Fruit fly (Drosophila melanogaster): ENCODE measurements around the gene CG32485.

The CG32485 gene

DNA sequence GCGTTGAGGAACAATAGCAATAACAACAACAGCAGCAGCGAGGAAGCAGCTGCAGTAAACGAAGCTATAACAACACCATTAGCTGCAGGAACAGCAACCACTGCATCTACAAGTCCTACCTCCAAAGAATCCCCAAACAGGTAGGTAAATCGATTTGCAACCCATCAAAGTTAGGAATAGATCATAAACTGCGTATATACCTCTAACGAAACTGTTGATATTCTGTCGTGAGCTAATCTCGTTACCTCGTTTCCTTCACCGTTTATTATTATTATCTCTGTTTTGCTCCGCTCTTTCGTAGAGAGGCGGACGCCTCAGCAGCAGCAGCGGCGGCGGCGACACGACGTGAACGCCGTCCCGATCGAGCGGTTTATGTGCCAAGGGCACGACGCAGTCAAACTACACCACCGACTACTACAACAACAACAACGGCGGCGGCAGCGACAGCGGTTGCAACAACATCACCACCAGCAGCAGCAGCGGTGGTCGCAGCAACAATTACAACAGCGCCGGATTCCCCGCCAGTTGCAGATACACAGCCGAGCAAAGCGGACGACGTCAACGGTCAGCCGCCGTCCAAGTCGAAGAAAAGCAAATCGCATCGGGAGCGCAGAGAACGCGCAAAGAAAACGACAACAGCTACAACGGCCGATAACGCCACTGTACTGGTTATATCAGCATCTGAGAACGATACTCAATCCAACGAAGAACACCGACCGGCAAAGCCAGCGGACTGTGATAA, 12.1 kb upstream of the CG32485 start (continued):
- TF ChIP-seq sc (optimal IDR thresholded peaks at IDR 0.05): no peak
- no peak for TF ChIP-seq sc (GFP tag; optimal IDR thresholded peaks at IDR 0.05)
- no peak for TF ChIP-seq CG18764 (GFP tag; optimal IDR thresholded peaks at IDR 0.05)
- TF ChIP-seq E2f2 (GFP tag; IDR thresholded peaks at IDR 0.05): peak; percentile 25; the same call in 1 of the 2 replicates
- TF ChIP-seq row (GFP tag; IDR thresholded peaks at IDR 0.05): no peak
- TF ChIP-seq CG31441 (GFP tag; IDR thresholded peaks at IDR 0.05): no peak
- TF ChIP-seq lab (GFP tag; optimal IDR thresholded peaks at IDR 0.05): peak; percentile 22
- no peak for TF ChIP-seq Mes4 (GFP tag; optimal IDR thresholded peaks at IDR 0.05)
- TF ChIP-seq CG1603 (tag; optimal IDR thresholded peaks at IDR 0.05): no peak
- no peak for TF ChIP-seq fd64A (GFP tag; optimal IDR thresholded peaks at IDR 0.05)
- TF ChIP-seq CG4707 (GFP tag; optimal IDR thresholded peaks at IDR 0.05): no peak
- peak; percentile 12 for TF ChIP-seq CG18599 (GFP tag; optimal IDR thresholded peaks at IDR 0.05)
- 0 out of 2 replicates have a peak, but pooled peaks have one; percentile 20 for TF ChIP-seq cas (GFP tag; IDR thresholded peaks at IDR 0.05)
- TF ChIP-seq Dbx (GFP tag; IDR thresholded peaks at IDR 0.05): no peak
- TF ChIP-seq CG16779 (GFP tag; IDR thresholded peaks at IDR 0.05): no peak
- TF ChIP-seq CG11504 (tag; optimal IDR thresholded peaks at IDR 0.05): peak; percentile 47
- no peak for TF ChIP-seq Sox102F (GFP tag; optimal IDR thresholded peaks at IDR 0.05)
- TF ChIP-seq CG11696 (GFP tag; IDR thresholded peaks at IDR 0.05): no peak
- no peak; the same call in 1 of the 2 replicates for TF ChIP-seq tna (GFP tag; IDR thresholded peaks at IDR 0.05; ENCODE audit: partially characterized antibody)
- no peak for TF ChIP-seq CG12071 (GFP tag; optimal IDR thresholded peaks at IDR 0.05)
- no peak for TF ChIP-seq HLH54F (GFP tag; optimal IDR thresholded peaks at IDR 0.05)
- TF ChIP-seq CG17912 (GFP tag; optimal IDR thresholded peaks at IDR 0.05): no peak
- TF ChIP-seq CG6272 (GFP tag; IDR thresholded peaks at IDR 0.05): no peak
- TF ChIP-seq CG2120 (GFP tag; optimal IDR thresholded peaks at IDR 0.05): no peak
- TF ChIP-seq Atf6 (GFP tag; IDR thresholded peaks at IDR 0.05): 0 out of 2 replicates have a peak, but pooled peaks have one; percentile 37
- no peak for TF ChIP-seq repo (GFP tag; optimal IDR thresholded peaks at IDR 0.05)
- TF ChIP-seq Ptx1 (GFP tag; IDR thresholded peaks at IDR 0.05): no peak
- TF ChIP-seq Atf-2 (GFP tag; optimal IDR thresholded peaks at IDR 0.05): no peak
- no peak for TF ChIP-seq CG7839 (tag; optimal IDR thresholded peaks at IDR 0.05)
- no peak for TF ChIP-seq PHDP (tag; optimal IDR thresholded peaks at IDR 0.05)
- TF ChIP-seq CrebB (tag; optimal IDR thresholded peaks at IDR 0.05): peak; percentile 40
- no peak for TF ChIP-seq CG32772 (GFP tag; IDR thresholded peaks at IDR 0.05)
- no peak for TF ChIP-seq CG6854 (GFP tag; optimal IDR thresholded peaks at IDR 0.05)
- TF ChIP-seq lola (GFP tag; optimal IDR thresholded peaks at IDR 0.05): no peak
- TF ChIP-seq CG9876 (GFP tag; optimal IDR thresholded peaks at IDR 0.05): no peak
- no peak for TF ChIP-seq CG3847 (GFP tag; IDR thresholded peaks at IDR 0.05)
- TF ChIP-seq ewg (GFP tag; optimal IDR thresholded peaks at IDR 0.05): no peak
- TF ChIP-seq gcm (GFP tag; optimal IDR thresholded peaks at IDR 0.05): peak; percentile 23
- no peak for TF ChIP-seq toy (GFP tag; IDR thresholded peaks at IDR 0.05)
- TF ChIP-seq CG10654 (GFP tag; optimal IDR thresholded peaks at IDR 0.05): no peak
- TF ChIP-seq Atf3 (GFP tag; optimal IDR thresholded peaks at IDR 0.05): no peak
- TF ChIP-seq CG32532 (GFP tag; IDR thresholded peaks at IDR 0.05): no peak
- TF ChIP-seq trem (tag; optimal IDR thresholded peaks at IDR 0.05): no peak
- TF ChIP-seq B-H1 (GFP tag; IDR thresholded peaks at IDR 0.05): no peak
- no peak for TF ChIP-seq CG5953 (GFP tag; IDR thresholded peaks at IDR 0.05)
- 0 out of 3 replicates have a peak, but pooled peaks have one; percentile 56 for TF ChIP-seq Opbp (GFP tag; IDR thresholded peaks at IDR 0.05; ENCODE audit: partially characterized antibody)
- no peak for TF ChIP-seq CG1792 (GFP tag; optimal IDR thresholded peaks at IDR 0.05)
- no peak for TF ChIP-seq CG10209 (GFP tag; optimal IDR thresholded peaks at IDR 0.05)
- no peak for TF ChIP-seq pnt (GFP tag; optimal IDR thresholded peaks at IDR 0.05)
- no peak for TF ChIP-seq CG7745 (tag; optimal IDR thresholded peaks at IDR 0.05)

All from whole organism, embryonic.